Fruit fly (Drosophila melanogaster) whole organism, embryonic: ENCODE results near the gene CG16972.

Experiments
- ATbp ChIP-seq: fragments of 200-800 bp; sonication (Bioruptor generic); optimal IDR thresholded peaks from 2 replicates; lab custom pipeline; 2017; ENCODE audit warnings: missing biosample characterization, mild to moderate bottlenecking, missing genetic modification characterization, missing genetic modification reagents
- Bgb ChIP-seq: fragments of 200-800 bp; sonication (Bioruptor generic); IDR thresholded peaks from 2 replicates; pipeline ENCODE4 v1.3.6; 2022; ENCODE audit warnings: missing biosample characterization, missing genetic modification characterization; ENCODE audit not compliant: partially characterized antibody
- CG12942 ChIP-seq: fragments of 200-800 bp; sonication (Bioruptor generic); optimal IDR thresholded peaks from 3 replicates; lab custom pipeline; 2016; ENCODE audit warnings: missing biosample characterization, missing genetic modification characterization
- CG14050 ChIP-seq: fragments of 200-800 bp; sonication (Bioruptor generic); IDR thresholded peaks from 3 replicates; pipeline ENCODE4 v1.3.6; 2022; ENCODE audit warnings: missing biosample characterization, missing genetic modification characterization
- CG14965 ChIP-seq: fragments of 200-800 bp; sonication (Bioruptor generic); optimal IDR thresholded peaks from 2 replicates; lab custom pipeline; 2016; ENCODE audit warnings: missing biosample characterization, missing genetic modification characterization, borderline replicate concordance
- CG15601 ChIP-seq: fragments of 200-800 bp; sonication (Bioruptor generic); optimal IDR thresholded peaks from 3 replicates; lab custom pipeline; 2019; ENCODE audit warnings: missing biosample characterization, mild to moderate bottlenecking, missing genetic modification characterization, moderate library complexity
- CG1603 ChIP-seq: fragments of 200-800 bp; sonication (Bioruptor generic); optimal IDR thresholded peaks from 2 replicates; lab custom pipeline; 2019; ENCODE audit warnings: missing biosample characterization, mild to moderate bottlenecking, missing genetic modification characterization, moderate library complexity
- CG16813 ChIP-seq: fragments of 200-800 bp; sonication (Bioruptor generic); IDR thresholded peaks from 3 replicates; pipeline ENCODE4 v1.3.6; 2022; ENCODE audit warnings: missing biosample characterization, missing genetic modification characterization; ENCODE audit not compliant: partially characterized antibody
- CG17328 ChIP-seq: fragments of 200-800 bp; sonication (Bioruptor generic); IDR thresholded peaks from 2 replicates; pipeline ENCODE4 v1.3.6; 2022; ENCODE audit warnings: missing biosample characterization, missing genetic modification characterization
- CG18011 ChIP-seq: fragments of 200-800 bp; sonication (Bioruptor generic); optimal IDR thresholded peaks from 2 replicates; lab custom pipeline; 2017; ENCODE audit warnings: missing biosample characterization, missing genetic modification characterization, mild to moderate bottlenecking, moderate library complexity, missing genotype
- CG2116 ChIP-seq: fragments of 200-800 bp; sonication (Bioruptor generic); optimal IDR thresholded peaks from 3 replicates; lab custom pipeline; 2018; ENCODE audit warnings: missing biosample characterization, mild to moderate bottlenecking, missing genetic modification characterization
- CG2678 ChIP-seq: fragments of 200-800 bp; sonication (Bioruptor generic); optimal IDR thresholded peaks from 3 replicates; lab custom pipeline; 2019; ENCODE audit warnings: missing biosample characterization, mild to moderate bottlenecking, missing genetic modification characterization, moderate library complexity
- CG43689 ChIP-seq: fragments of 200-800 bp; sonication (Bioruptor generic); IDR thresholded peaks from 2 replicates; pipeline ENCODE4 v1.3.6; 2022; ENCODE audit warnings: missing biosample characterization, missing genetic modification characterization
- CG4424 ChIP-seq: fragments of 200-800 bp; sonication (Bioruptor generic); optimal IDR thresholded peaks from 3 replicates; lab custom pipeline; 2016; ENCODE audit warnings: missing biosample characterization, missing genetic modification characterization
- Gsc ChIP-seq: fragments of 200-800 bp; sonication (Bioruptor generic); IDR thresholded peaks from 2 replicates; pipeline ENCODE4 v1.3.6; 2022; ENCODE audit warnings: missing biosample characterization, missing genetic modification characterization
- HHEX ChIP-seq: fragments of 200-800 bp; sonication (Bioruptor generic); optimal IDR thresholded peaks from 3 replicates; lab custom pipeline; 2017; ENCODE audit warnings: missing biosample characterization, mild to moderate bottlenecking, missing genetic modification characterization, missing genetic modification reagents
- HLH4C ChIP-seq: fragments of 200-800 bp; sonication (Bioruptor generic); IDR thresholded peaks from 3 replicates; pipeline ENCODE4 v1.3.6; 2022; ENCODE audit warnings: missing biosample characterization, missing genetic modification characterization; ENCODE audit not compliant: partially characterized antibody
- Hey ChIP-seq: fragments of 200-800 bp; sonication (Bioruptor generic); optimal IDR thresholded peaks from 3 replicates; lab custom pipeline; 2018; ENCODE audit warnings: missing biosample characterization, mild to moderate bottlenecking, missing genetic modification characterization
- NFAT ChIP-seq: fragments of 200-800 bp; sonication (Bioruptor generic); IDR thresholded peaks from 2 replicates; pipeline ENCODE4 v1.3.6; 2022; ENCODE audit warnings: missing biosample characterization, missing genetic modification characterization
- Ravus ChIP-seq: fragments of 200-800 bp; sonication (Bioruptor generic); IDR thresholded peaks from 2 replicates; pipeline ENCODE4 v1.3.6; 2022; ENCODE audit warnings: missing biosample characterization, missing genetic modification characterization
- Spps ChIP-seq: fragments of 200-800 bp; sonication (Bioruptor generic); optimal IDR thresholded peaks from 2 replicates; lab custom pipeline; 2018; ENCODE audit warnings: missing biosample characterization, mild to moderate bottlenecking, missing genetic modification characterization
- Vsx1 ChIP-seq: fragments of 200-800 bp; sonication (Bioruptor generic); optimal IDR thresholded peaks from 2 replicates; lab custom pipeline; 2017; ENCODE audit warnings: missing biosample characterization, mild to moderate bottlenecking, missing genetic modification characterization, missing genetic modification reagents
- amos ChIP-seq: fragments of 200-800 bp; sonication (Bioruptor generic); IDR thresholded peaks from 2 replicates; pipeline ENCODE4 v1.3.6; 2022; ENCODE audit warnings: missing biosample characterization, missing genetic modification characterization; ENCODE audit not compliant: partially characterized antibody
- bcd ChIP-seq: fragments of 200-800 bp; sonication (Bioruptor generic); optimal IDR thresholded peaks from 2 replicates; lab custom pipeline; 2017; ENCODE audit warnings: missing biosample characterization, mild to moderate bottlenecking, missing genetic modification characterization
- bsh ChIP-seq, 2 experiments: fragments of 200-800 bp; sonication (Bioruptor generic); optimal IDR thresholded peaks; 2 replicates each; lab custom pipeline; 2017 to 2018; ENCODE audit warnings: mild to moderate bottlenecking in 2 of 2, missing biosample characterization in 2 of 2, missing genetic modification characterization in 2 of 2, moderate library complexity in 1 of 2
- corto ChIP-seq: fragments of 200-800 bp; sonication (Bioruptor generic); optimal IDR thresholded peaks from 2 replicates; lab custom pipeline; 2016; ENCODE audit warnings: missing biosample characterization, mild to moderate bottlenecking, missing genetic modification characterization, moderate library complexity
- crc ChIP-seq: fragments of 200-800 bp; sonication (Bioruptor generic); optimal IDR thresholded peaks from 2 replicates; lab custom pipeline; 2016; ENCODE audit warnings: missing biosample characterization, missing genetic modification characterization
- croc ChIP-seq: fragments of 200-800 bp; sonication (Bioruptor generic); conservative IDR thresholded peaks from 3 replicates; pipeline ENCODE4 v1.3.6; 2022; ENCODE audit warnings: missing biosample characterization, missing genetic modification characterization
- dan ChIP-seq: fragments of 200-800 bp; sonication (Bioruptor generic); IDR thresholded peaks from 2 replicates; pipeline ENCODE4 v1.3.6; 2022; ENCODE audit warnings: missing biosample characterization, missing genetic modification characterization
- ewg ChIP-seq: fragments of 200-800 bp; sonication (Bioruptor generic); optimal IDR thresholded peaks from 3 replicates; lab custom pipeline; 2017; ENCODE audit warnings: mild to moderate bottlenecking, missing biosample characterization, missing genetic modification reagents, missing genetic modification characterization
- fd102C ChIP-seq: fragments of 200-800 bp; sonication (Bioruptor generic); optimal IDR thresholded peaks from 2 replicates; lab custom pipeline; 2018; ENCODE audit warnings: missing biosample characterization, mild to moderate bottlenecking, missing genetic modification characterization, moderate library complexity
- ftz-f1 ChIP-seq: fragments of 200-800 bp; sonication (Bioruptor generic); optimal IDR thresholded peaks from 2 replicates; lab custom pipeline; 2016; ENCODE audit warnings: missing biosample characterization, missing genetic modification characterization
- ham ChIP-seq: fragments of 200-800 bp; sonication (Bioruptor generic); IDR thresholded peaks from 2 replicates; pipeline ENCODE4 v1.3.6; 2022; ENCODE audit warnings: missing biosample characterization, missing genetic modification characterization
- klu ChIP-seq: fragments of 200-800 bp; sonication (Bioruptor generic); IDR thresholded peaks from 2 replicates; pipeline ENCODE4 v1.3.6; 2022; ENCODE audit warnings: missing biosample characterization, missing genetic modification characterization
- knrl ChIP-seq: fragments of 200-800 bp; sonication (Bioruptor generic); IDR thresholded peaks from 3 replicates; pipeline ENCODE4 v1.3.6; 2022; ENCODE audit warnings: missing biosample characterization, missing genetic modification characterization; ENCODE audit not compliant: partially characterized antibody
- lola ChIP-seq, 3 experiments: fragments of >200 bp in 2 of 3; fragments of 200-800 bp in 1 of 3; sonication (Bioruptor generic) in 1 of 3; optimal IDR thresholded peaks; 2 replicates each; lab custom pipeline; 2017 to 2019; ENCODE audit warnings: missing biosample characterization in 3 of 3, missing genetic modification characterization in 3 of 3, mild to moderate bottlenecking in 1 of 3, moderate library complexity in 1 of 3
- nerfin-2 ChIP-seq: fragments of 200-800 bp; sonication (Bioruptor generic); IDR thresholded peaks from 2 replicates; pipeline ENCODE4 v1.3.6; 2022; ENCODE audit warnings: missing biosample characterization, missing genetic modification characterization; ENCODE audit not compliant: partially characterized antibody
- onecut ChIP-seq: fragments of 200-800 bp; sonication (Bioruptor generic); IDR thresholded peaks from 2 replicates; pipeline ENCODE4 v1.3.6; 2022; ENCODE audit warnings: missing biosample characterization, missing genetic modification characterization
- pros ChIP-seq: fragments of 200-800 bp; sonication (Bioruptor generic); optimal IDR thresholded peaks from 3 replicates; lab custom pipeline; 2019; ENCODE audit warnings: missing biosample characterization, mild to moderate bottlenecking, missing genetic modification characterization, moderate library complexity
- psq ChIP-seq: fragments of 200-800 bp; sonication (Bioruptor generic); optimal IDR thresholded peaks from 2 replicates; lab custom pipeline; 2017; ENCODE audit warnings: missing biosample characterization, missing genetic modification characterization
- row ChIP-seq: fragments of 200-800 bp; sonication (Bioruptor generic); IDR thresholded peaks from 3 replicates; pipeline ENCODE4 v1.3.6; 2022; ENCODE audit warnings: missing biosample characterization, missing genetic modification characterization
- scrt ChIP-seq: fragments of 200-800 bp; sonication (Bioruptor generic); optimal IDR thresholded peaks from 2 replicates; lab custom pipeline; 2018; ENCODE audit warnings: missing biosample characterization, mild to moderate bottlenecking, missing genetic modification characterization, moderate library complexity
- sqz ChIP-seq: fragments of 200-800 bp; sonication (Bioruptor generic); optimal IDR thresholded peaks from 3 replicates; lab custom pipeline; 2018; ENCODE audit warnings: missing biosample characterization, mild to moderate bottlenecking, missing genetic modification characterization
- tin ChIP-seq: fragments of 200-800 bp; sonication (Bioruptor generic); optimal IDR thresholded peaks from 3 replicates; lab custom pipeline; 2016; ENCODE audit warnings: missing biosample characterization, missing genetic modification characterization
- twi ChIP-seq: fragments of 200-800 bp; optimal IDR thresholded peaks from 2 replicates; lab custom pipeline; 2019; ENCODE audit warnings: missing biosample characterization, mild to moderate bottlenecking, missing genetic modification characterization, moderate library complexity
- tx ChIP-seq: fragments of 200-800 bp; sonication (Bioruptor generic); optimal IDR thresholded peaks from 2 replicates; lab custom pipeline; 2016; ENCODE audit warnings: missing biosample characterization, missing genetic modification characterization
- wor ChIP-seq: fragments of 200-800 bp; sonication (Bioruptor generic); IDR thresholded peaks from 2 replicates; pipeline ENCODE4 v1.3.6; 2022; ENCODE audit warnings: missing biosample characterization, missing genetic modification characterization
- zfh2 ChIP-seq: fragments of 200-800 bp; sonication (Bioruptor generic); optimal IDR thresholded peaks from 2 replicates; lab custom pipeline; 2016; ENCODE audit warnings: missing biosample characterization, missing genetic modification characterization

Gene CG16972

dm6 chr2L:13203437-13204137 lies 492 bp upstream of the CG16972 start, which contains the start of gene Pect (continued):
- TF ChIP-seq knrl (GFP tag; lab: Robert Waterston, UW) (0 out of 3 replicates have a peak, but pooled peaks have one; percentile 43), ATbp (no peak), twi (tag; lab: Kevin White, UChicago) (no peak), onecut (GFP tag; lab: Robert Waterston, UW) (no peak; the same call in 1 of the 2 replicates), HHEX (GFP tag; lab: Kevin White, UChicago) (no peak), lola (GFP tag; optimal IDR thresholded peaks at IDR 0.05; lab: Kevin White, UChicago) (peak in 1 of 3 experiments; percentile 26), ham (peak; percentile 34; the same call in 1 of the 2 replicates), Vsx1 (no peak), bcd (GFP tag; lab: Kevin White, UChicago) (no peak), HLH4C (no peak; the same call in 2 of the 3 replicates), tx (GFP tag; lab: Kevin White, UChicago) (no peak), NFAT (GFP tag; lab: Robert Waterston, UW) (no peak), CG12942 (GFP tag; lab: Kevin White, UChicago) (no peak), scrt (GFP tag; lab: Kevin White, UChicago) (no peak), CG16813 (peak; percentile 53), sqz (no peak), amos (GFP tag; lab: Robert Waterston, UW) (peak; percentile 64), nerfin-2 (GFP tag; lab: Robert Waterston, UW) (no peak; the same call in 1 of the 2 replicates), Spps (tag; lab: Kevin White, UChicago) (no peak), CG17328 (no peak), ftz-f1 (peak; percentile 4), CG1603 (tag; lab: Kevin White, UChicago) (no peak), Gsc (GFP tag; lab: Robert Waterston, UW) (no peak), zfh2 (no peak), CG43689 (GFP tag; lab: Robert Waterston, UW) (no peak), CG4424 (GFP tag; lab: Kevin White, UChicago) (no peak), dan (GFP tag; lab: Robert Waterston, UW) (no peak), row (GFP tag; lab: Robert Waterston, UW) (peak; percentile 81), CG18011 (peak; percentile 8), crc (GFP tag; lab: Kevin White, UChicago) (no peak), bsh (GFP tag; optimal IDR thresholded peaks at IDR 0.05; lab: Kevin White, UChicago) (peak in 1 of 2 experiments; percentile 42), tin (GFP tag; lab: Kevin White, UChicago) (no peak), CG14050 (GFP tag; lab: Robert Waterston, UW) (no peak), Bgb (GFP tag; lab: Robert Waterston, UW) (peak; percentile 65; the same call in 1 of the 2 replicates), pros (GFP tag; lab: Kevin White, UChicago) (peak; percentile 31), croc (GFP tag; lab: Robert Waterston, UW) (no peak), fd102C (GFP tag; lab: Kevin White, UChicago) (no peak), corto (no peak), CG2678 (tag; lab: Kevin White, UChicago) (no peak), CG2116 (GFP tag; lab: Kevin White, UChicago) (no peak), klu (GFP tag; lab: Robert Waterston, UW) (no peak), Hey (no peak), psq (GFP tag; lab: Kevin White, UChicago) (no peak), ewg (GFP tag; lab: Kevin White, UChicago) (peak; percentile 98), CG15601 (tag; lab: Kevin White, UChicago) (no peak), wor (GFP tag; lab: Robert Waterston, UW) (no peak), CG14965 (GFP tag; lab: Kevin White, UChicago) (no peak), Ravus (no peak)
